Fruit fly (Drosophila melanogaster): ENCODE data around the gene Ddrgk1.

Gene Ddrgk1

dm6 chr3R:21184373-21185132 is 30.3 kb upstream of the Ddrgk1 start (continued):
- no peak for TF ChIP-seq Hr78 (GFP tag; optimal IDR thresholded peaks at IDR 0.05)
- TF ChIP-seq odd (GFP tag; optimal IDR thresholded peaks at IDR 0.05) = peak; percentile 65
- TF ChIP-seq pita (GFP tag; optimal IDR thresholded peaks at IDR 0.05) = peak; percentile 4
- peak; percentile 41; the same call in 1 of the 2 replicates for TF ChIP-seq CG13287 (GFP tag; IDR thresholded peaks at IDR 0.05; ENCODE audit: partially characterized antibody)
- TF ChIP-seq vvl (GFP tag; IDR thresholded peaks at IDR 0.05) = peak; percentile 90
- TF ChIP-seq CG8290 (GFP tag; optimal IDR thresholded peaks at IDR 0.05) = peak; percentile 72
- peak; percentile 41 to 86 for TF ChIP-seq CG8290 (tag; optimal IDR thresholded peaks at IDR 0.05)
- TF ChIP-seq gsb-n (tag; optimal IDR thresholded peaks at IDR 0.05) = peak; percentile 12
- TF ChIP-seq schlank (tag; optimal IDR thresholded peaks at IDR 0.05) = no peak
- TF ChIP-seq Ets97D (GFP tag; optimal IDR thresholded peaks at IDR 0.05) = peak; percentile 63
- TF ChIP-seq emc (GFP tag; optimal IDR thresholded peaks at IDR 0.05) = peak; percentile 71
- TF ChIP-seq CG10147 (GFP tag; optimal IDR thresholded peaks at IDR 0.05) = peak; percentile 65
- TF ChIP-seq Gsc (GFP tag; IDR thresholded peaks at IDR 0.05) = no peak
- peak; percentile 98 for TF ChIP-seq Myb (GFP tag; optimal IDR thresholded peaks at IDR 0.05)
- no peak for TF ChIP-seq hb (GFP tag; IDR thresholded peaks at IDR 0.05; ENCODE audit: partially characterized antibody)
- TF ChIP-seq Ssrp (tag; optimal IDR thresholded peaks at IDR 0.05) = peak; percentile 66
- peak; percentile 65 for TF ChIP-seq CG16863 (GFP tag; optimal IDR thresholded peaks at IDR 0.05)
- TF ChIP-seq bowl (GFP tag; IDR thresholded peaks at IDR 0.05) = no peak
- TF ChIP-seq CG11696 (GFP tag; IDR thresholded peaks at IDR 0.05) = 0 out of 2 replicates have a peak, but pooled peaks have one; percentile 22
- peak; percentile 69 for TF ChIP-seq CG8765 (GFP tag; IDR thresholded peaks at IDR 0.05)
- TF ChIP-seq sima (GFP tag; optimal IDR thresholded peaks at IDR 0.05) = peak; percentile 33
- TF ChIP-seq CG14441 (GFP tag; IDR thresholded peaks at IDR 0.05) = peak; percentile 53; the same call in 1 of the 2 replicates
- TF ChIP-seq Elba2 (GFP tag; optimal IDR thresholded peaks at IDR 0.05) = no peak
- TF ChIP-seq CG33557 (GFP tag; optimal IDR thresholded peaks at IDR 0.05) = peak; percentile 15
- TF ChIP-seq Atf3 (GFP tag; optimal IDR thresholded peaks at IDR 0.05) = peak; percentile 68
- no peak for TF ChIP-seq Stat92E (GFP tag; optimal IDR thresholded peaks at IDR 0.05)
- TF ChIP-seq lab (GFP tag; optimal IDR thresholded peaks at IDR 0.05) = peak; percentile 81
- 0 out of 2 replicates have a peak, but pooled peaks have one; percentile 20 for TF ChIP-seq MBD-R2 (GFP tag; IDR thresholded peaks at IDR 0.05)
- peak; percentile 83 for TF ChIP-seq HmgZ (tag; optimal IDR thresholded peaks at IDR 0.05)
- TF ChIP-seq fru (optimal IDR thresholded peaks at IDR 0.05) = no peak
- TF ChIP-seq CG13624 (GFP tag; optimal IDR thresholded peaks at IDR 0.05) = peak; percentile 77
- TF ChIP-seq fd3F (GFP tag; optimal IDR thresholded peaks at IDR 0.05) = peak; percentile 4
- TF ChIP-seq Nf-YB (GFP tag; optimal IDR thresholded peaks at IDR 0.05) = peak; percentile 31
- peak; percentile 63 for TF ChIP-seq HLH3B (GFP tag; IDR thresholded peaks at IDR 0.05)
- peak; percentile 70 for TF ChIP-seq CG30431 (GFP tag; optimal IDR thresholded peaks at IDR 0.05)
- TF ChIP-seq bab2 (GFP tag; optimal IDR thresholded peaks at IDR 0.05) = peak; percentile 69
- peak; percentile 40 for TF ChIP-seq CG12942 (GFP tag; optimal IDR thresholded peaks at IDR 0.05)
- peak; percentile 57 for TF ChIP-seq CG12219 (GFP tag; optimal IDR thresholded peaks at IDR 0.05)
- 0 out of 2 replicates have a peak, but pooled peaks have one; percentile 41 for TF ChIP-seq danr (GFP tag; IDR thresholded peaks at IDR 0.05)
- peak; percentile 87 for TF ChIP-seq sob (GFP tag; IDR thresholded peaks at IDR 0.05)
- TF ChIP-seq CG7357 (GFP tag; IDR thresholded peaks at IDR 0.05) = 0 out of 3 replicates have a peak, but pooled peaks have one; percentile 50
- TF ChIP-seq Lim3 (GFP tag; IDR thresholded peaks at IDR 0.05) = no peak
- peak; percentile 87 for TF ChIP-seq Xbp1 (GFP tag; optimal IDR thresholded peaks at IDR 0.05)
- TF ChIP-seq E2f2 (GFP tag; IDR thresholded peaks at IDR 0.05) = peak; percentile 96
- TF ChIP-seq peb (GFP tag; IDR thresholded peaks at IDR 0.05) = no peak
- TF ChIP-seq amos (GFP tag; IDR thresholded peaks at IDR 0.05; ENCODE audit: partially characterized antibody) = peak; percentile 24; the same call in 1 of the 2 replicates
- no peak for TF ChIP-seq CG43689 (GFP tag; IDR thresholded peaks at IDR 0.05)
- peak; percentile 73 for TF ChIP-seq HHEX (GFP tag; optimal IDR thresholded peaks at IDR 0.05)
- TF ChIP-seq NC2β (GFP tag; optimal IDR thresholded peaks at IDR 0.05) = peak; percentile 72
